Fruit fly (Drosophila melanogaster): Measurements from ENCODE around the gene CG9399.

The CG9399 gene

dm6 chr3R:9581973-9582372, 8.0 kb upstream of the CG9399 start:
- TF ChIP-seq usp (GFP tag; optimal IDR thresholded peaks at IDR 0.05) (no peak), psq (optimal IDR thresholded peaks at IDR 0.05) (no peak), EcR (GFP tag; optimal IDR thresholded peaks at IDR 0.05) (no peak), CG8478 (optimal IDR thresholded peaks at IDR 0.05) (no peak), Dll (optimal IDR thresholded peaks at IDR 0.05) (no peak), pan (optimal IDR thresholded peaks at IDR 0.05) (no peak)

- TF ChIP-seq Dll (optimal IDR thresholded peaks at IDR 0.05) (no peak), CG8478 (optimal IDR thresholded peaks at IDR 0.05) (no peak), EcR (GFP tag; optimal IDR thresholded peaks at IDR 0.05) (no peak), psq (optimal IDR thresholded peaks at IDR 0.05) (no peak), pan (optimal IDR thresholded peaks at IDR 0.05) (no peak), usp (GFP tag; optimal IDR thresholded peaks at IDR 0.05) (no peak)
These were observed 7.1 kb upstream of the CG9399 start, which contains the start of gene CG8301 for dm6 chr3R:9581089-9581520. CG8301 (plus strand) TSS chr3R:9581306.

- TF ChIP-seq usp (GFP tag; optimal IDR thresholded peaks at IDR 0.05) (no peak), pan (optimal IDR thresholded peaks at IDR 0.05) (no peak), EcR (GFP tag; optimal IDR thresholded peaks at IDR 0.05) (no peak), psq (optimal IDR thresholded peaks at IDR 0.05) (no peak), CG8478 (optimal IDR thresholded peaks at IDR 0.05) (no peak), Dll (optimal IDR thresholded peaks at IDR 0.05) (no peak)
These were observed 3.5 kb upstream of the CG9399 start, which contains the start of the genes Kap-alpha3 and Son for dm6 chr3R:9577382-9578137. Kap-alpha3 (minus strand) TSS chr3R:9577733. Son (plus strand) TSS chr3R:9578042.

- TF ChIP-seq Dll (optimal IDR thresholded peaks at IDR 0.05), result no peak
- no peak for TF ChIP-seq CG8478 (optimal IDR thresholded peaks at IDR 0.05)
- no peak for TF ChIP-seq psq (optimal IDR thresholded peaks at IDR 0.05)
- no peak for TF ChIP-seq EcR (GFP tag; optimal IDR thresholded peaks at IDR 0.05)
- TF ChIP-seq usp (GFP tag; optimal IDR thresholded peaks at IDR 0.05), result no peak
- TF ChIP-seq pan (optimal IDR thresholded peaks at IDR 0.05), result no peak
These were observed 841 bp downstream of the CG9399 start for dm6 chr3R:9572929-9573811.

- TF ChIP-seq EcR (GFP tag; optimal IDR thresholded peaks at IDR 0.05), result no peak
- TF ChIP-seq usp (GFP tag; optimal IDR thresholded peaks at IDR 0.05), result no peak
- no peak for TF ChIP-seq pan (optimal IDR thresholded peaks at IDR 0.05)
- TF ChIP-seq CG8478 (optimal IDR thresholded peaks at IDR 0.05), result no peak
- TF ChIP-seq Dll (optimal IDR thresholded peaks at IDR 0.05), result no peak
- no peak for TF ChIP-seq psq (optimal IDR thresholded peaks at IDR 0.05)
These were observed 2.5 kb downstream of the CG9399 start, which contains the start of gene CG9396 for dm6 chr3R:9571523-9571922. CG9396 (minus strand) TSS chr3R:9571623.

- TF ChIP-seq EcR (GFP tag; optimal IDR thresholded peaks at IDR 0.05) (no peak), CG8478 (optimal IDR thresholded peaks at IDR 0.05) (no peak), pan (optimal IDR thresholded peaks at IDR 0.05) (no peak), usp (GFP tag; optimal IDR thresholded peaks at IDR 0.05) (no peak), Dll (optimal IDR thresholded peaks at IDR 0.05) (no peak), psq (optimal IDR thresholded peaks at IDR 0.05) (no peak)
These were observed 3.4 kb downstream of the CG9399 start for dm6 chr3R:9570657-9571056.

dm6 chr3R:9570114-9570513, 3.9 kb downstream of the CG9399 start, which contains the start of gene CG16790:
CG16790 (minus strand) TSS chr3R:9570214.
- TF ChIP-seq psq (optimal IDR thresholded peaks at IDR 0.05) (no peak), CG8478 (optimal IDR thresholded peaks at IDR 0.05) (no peak), EcR (GFP tag; optimal IDR thresholded peaks at IDR 0.05) (no peak), pan (optimal IDR thresholded peaks at IDR 0.05) (no peak), usp (GFP tag; optimal IDR thresholded peaks at IDR 0.05) (no peak), Dll (optimal IDR thresholded peaks at IDR 0.05) (no peak)

- TF ChIP-seq psq (optimal IDR thresholded peaks at IDR 0.05), result no peak
- no peak for TF ChIP-seq Dll (optimal IDR thresholded peaks at IDR 0.05)
- no peak for TF ChIP-seq usp (GFP tag; optimal IDR thresholded peaks at IDR 0.05)
These were observed 8.1 kb downstream of the CG9399 start, which contains the start of gene CG16789 for dm6 chr3R:9565895-9566294. CG16789 (plus strand) TSS chr3R:9566195.

dm6 chr3R:9563240-9563992, 10.6 kb downstream of the CG9399 start, which contains the start of the genes CG9393 and Vps45:
CG9393 (minus strand) TSS chr3R:9563673.
Vps45 (plus strand) TSS chr3R:9563924.
- TF ChIP-seq psq (optimal IDR thresholded peaks at IDR 0.05) (no peak), EcR (GFP tag; optimal IDR thresholded peaks at IDR 0.05) (no peak)

dm6 chr3R:9561121-9561520, 12.9 kb downstream of the CG9399 start:
- TF ChIP-seq Dll (optimal IDR thresholded peaks at IDR 0.05) (no peak), usp (GFP tag; optimal IDR thresholded peaks at IDR 0.05) (no peak), CG8478 (optimal IDR thresholded peaks at IDR 0.05) (no peak), psq (optimal IDR thresholded peaks at IDR 0.05) (no peak), pan (optimal IDR thresholded peaks at IDR 0.05) (no peak), EcR (GFP tag; optimal IDR thresholded peaks at IDR 0.05) (no peak)

dm6 chr3R:9559413-9560014, 14.5 kb downstream of the CG9399 start, which contains the start of the genes AP-1mu and MBD-like:
AP-1mu (minus strand) TSS chr3R:9559525.
MBD-like (plus strand) TSS chr3R:9559760.
- TF ChIP-seq psq (optimal IDR thresholded peaks at IDR 0.05), result no peak
- no peak for TF ChIP-seq EcR (GFP tag; optimal IDR thresholded peaks at IDR 0.05)
- no peak for TF ChIP-seq pan (optimal IDR thresholded peaks at IDR 0.05)
- no peak for TF ChIP-seq CG8478 (optimal IDR thresholded peaks at IDR 0.05)
- no peak for TF ChIP-seq Dll (optimal IDR thresholded peaks at IDR 0.05)
- TF ChIP-seq usp (GFP tag; optimal IDR thresholded peaks at IDR 0.05), result no peak
